Worm (Caenorhabditis elegans) whole organism, L4/young adult: ENCODE results near the gene sra-37.

Source experiments
- W03F9.2 ChIP-seq: fragments of 150-350 bp; optimal IDR thresholded peaks from 2 replicates; lab custom pipeline; 2014; ENCODE audit warnings: missing biosample characterization, missing genetic modification characterization
- dao-5 ChIP-seq: sonication (generic microtip); optimal IDR thresholded peaks from 2 replicates; lab custom pipeline; 2016; ENCODE audit warnings: missing genotype, missing genetic modification characterization, moderate library complexity, missing compliant biosample characterization
- him-1 ChIP-seq: sonication (generic microtip); optimal IDR thresholded peaks from 2 replicates; lab custom pipeline; 2016; ENCODE audit warnings: missing genotype, missing genetic modification reagents, missing genetic modification characterization, missing compliant biosample characterization

- no peak for TF ChIP-seq him-1 (tag; lab: Kevin White, UChicago)
- TF ChIP-seq dao-5 (tag; lab: Kevin White, UChicago), result no peak
- TF ChIP-seq W03F9.2 (tag; lab: Kevin White, UChicago), result no peak
Measured at ce11 chrX:13852606-13853005, 40.5 kb downstream of the sra-37 start, which contains the start of gene mct-3.
